Worm (Caenorhabditis elegans) whole organism, L4 larva: ENCODE results near the gene zig-13.
A peak's percentile ranks its signal among the peaks of the same experiment; 100 is the strongest.

Source experiments
- D1046.2 ChIP-seq: fragments of 200-800 bp; sonication (Bioruptor generic); IDR thresholded peaks from 2 replicates; pipeline ENCODE4 v1.3.6; 2022; ENCODE audit warnings: missing genetic modification characterization, missing compliant biosample characterization
- F37D6.2 ChIP-seq: sonication (generic microtip); optimal IDR thresholded peaks from 2 replicates; lab custom pipeline; 2016; ENCODE audit warnings: mild to moderate bottlenecking, missing genetic modification characterization, missing compliant biosample characterization
- T20F7.1 ChIP-seq: fragments of 200-800 bp; sonication (Bioruptor generic); optimal IDR thresholded peaks from 2 replicates; lab custom pipeline; 2018; ENCODE audit warnings: mild to moderate bottlenecking, missing genetic modification characterization, missing compliant biosample characterization
- T26A8.4 ChIP-seq: fragments of 200-800 bp; sonication (Bioruptor generic); IDR thresholded peaks from 2 replicates; pipeline ENCODE4 v1.3.6; 2022; ENCODE audit warnings: missing genetic modification characterization, missing compliant biosample characterization
- Y75B8A.6 ChIP-seq: fragments of 200-800 bp; sonication (Bioruptor generic); IDR thresholded peaks from 2 replicates; pipeline ENCODE4 v1.3.6; 2022; ENCODE audit warnings: missing genetic modification reagents, missing genetic modification characterization, missing compliant biosample characterization
- ZK337.2 ChIP-seq: fragments of 200-800 bp; sonication (Bioruptor generic); IDR thresholded peaks from 2 replicates; pipeline ENCODE4 v1.3.6; 2022; ENCODE audit warnings: missing genetic modification reagents, missing genetic modification characterization, missing compliant biosample characterization
- aha-1 ChIP-seq: fragments of 150-350 bp; peaks from one replicate; lab custom pipeline; 2014; ENCODE audit warnings: missing biosample characterization, missing genetic modification characterization
- ceh-20 ChIP-seq: fragments of 200-800 bp; sonication (Bioruptor generic); IDR thresholded peaks from 2 replicates; pipeline ENCODE4 v1.3.6; 2022; ENCODE audit warnings: missing genetic modification reagents, missing genetic modification characterization, missing compliant biosample characterization
- ceh-44 ChIP-seq: fragments of 200-800 bp; sonication (Bioruptor generic); IDR thresholded peaks from 2 replicates; pipeline ENCODE4 v1.3.6; 2022; ENCODE audit warnings: missing genetic modification reagents, missing genetic modification characterization, missing compliant biosample characterization
- ces-1 ChIP-seq: fragments of 150-350 bp; sonication (generic microtip); optimal IDR thresholded peaks from 4 replicates; lab custom pipeline; 2014; ENCODE audit warnings: missing biosample characterization, missing genetic modification reagents, missing genetic modification characterization
- daf-12 ChIP-seq: fragments of 150-350 bp; optimal IDR thresholded peaks from 2 replicates; lab custom pipeline; 2014; ENCODE audit warnings: missing biosample characterization, missing genetic modification reagents, missing genetic modification characterization
- daf-16 ChIP-seq, 3 experiments: sonication (generic microtip); optimal IDR thresholded peaks; 2 replicates each; lab custom pipeline; 2016 to 2017; ENCODE audit warnings: missing genetic modification characterization in 3 of 3, missing genetic modification reagents in 3 of 3, mild to moderate bottlenecking in 2 of 3, missing compliant biosample characterization in 2 of 3, missing biosample characterization in 1 of 3, moderate library complexity in 1 of 3
- daf-19 ChIP-seq: fragments of 200-800 bp; sonication (Bioruptor generic); conservative IDR thresholded peaks from 2 replicates; pipeline ENCODE4 v1.3.6; 2022; ENCODE audit warnings: missing genetic modification characterization, missing compliant biosample characterization
- daf-8 ChIP-seq: fragments of 200-800 bp; sonication (Bioruptor generic); IDR thresholded peaks from 2 replicates; pipeline ENCODE4 v1.3.6; 2022; ENCODE audit warnings: missing genetic modification characterization, missing compliant biosample characterization
- dmd-6 ChIP-seq: fragments of 200-800 bp; sonication (Bioruptor generic); IDR thresholded peaks from 2 replicates; pipeline ENCODE4 v1.3.6; 2022; ENCODE audit warnings: missing genetic modification reagents, missing genetic modification characterization, missing compliant biosample characterization
- dpl-1 ChIP-seq: fragments of 150-350 bp; optimal IDR thresholded peaks from 2 replicates; lab custom pipeline; 2014; ENCODE audit warnings: missing biosample characterization, missing genetic modification reagents, missing genetic modification characterization
- duxl-1 ChIP-seq: sonication (generic microtip); optimal IDR thresholded peaks from 2 replicates; lab custom pipeline; 2016; ENCODE audit warnings: mild to moderate bottlenecking, missing genetic modification characterization, moderate library complexity, missing compliant biosample characterization; ENCODE audit not compliant: poor library complexity
- dve-1 ChIP-seq: sonication (generic microtip); optimal IDR thresholded peaks from 2 replicates; lab custom pipeline; 2017; ENCODE audit warnings: antibody characterized with exemption, mild to moderate bottlenecking, missing genetic modification characterization, missing compliant biosample characterization; ENCODE audit not compliant: insufficient read depth
- fkh-10 ChIP-seq: fragments of 150-350 bp; optimal IDR thresholded peaks from 2 replicates; lab custom pipeline; 2014; ENCODE audit warnings: missing biosample characterization, missing genetic modification reagents, missing genetic modification characterization
- fos-1 ChIP-seq: fragments of 150-350 bp; optimal IDR thresholded peaks from 2 replicates; lab custom pipeline; 2014; ENCODE audit warnings: missing biosample characterization, missing genetic modification characterization
- gei-8 ChIP-seq: fragments of 200-800 bp; sonication (Bioruptor generic); optimal IDR thresholded peaks from 2 replicates; lab custom pipeline; 2018; ENCODE audit warnings: mild to moderate bottlenecking, missing genetic modification characterization, missing compliant biosample characterization
- hlh-11 ChIP-seq: fragments of 200-800 bp; sonication (Bioruptor generic); optimal IDR thresholded peaks from 2 replicates; lab custom pipeline; 2018; ENCODE audit warnings: mild to moderate bottlenecking, missing genetic modification characterization, missing compliant biosample characterization
- hlh-30 ChIP-seq: sonication (generic microtip); optimal IDR thresholded peaks from 2 replicates; lab custom pipeline; 2017; ENCODE audit warnings: antibody characterized with exemption, mild to moderate bottlenecking, missing genetic modification characterization, missing compliant biosample characterization; ENCODE audit not compliant: insufficient read depth
- hmg-1.1 ChIP-seq: fragments of 200-800 bp; sonication (Bioruptor generic); IDR thresholded peaks from 2 replicates; pipeline ENCODE4 v1.3.6; 2022; ENCODE audit warnings: missing genetic modification reagents, missing genetic modification characterization, missing compliant biosample characterization
- lin-1 ChIP-seq: fragments of 200-800 bp; sonication (Bioruptor generic); IDR thresholded peaks from 2 replicates; pipeline ENCODE4 v1.3.6; 2022; ENCODE audit warnings: missing genetic modification reagents, missing genetic modification characterization, missing compliant biosample characterization
- lin-15B ChIP-seq: fragments of 150-350 bp; sonication (generic microtip); optimal IDR thresholded peaks from 3 replicates; lab custom pipeline; 2014; ENCODE audit warnings: missing biosample characterization, missing genetic modification characterization
- lsy-2 ChIP-seq, 2 experiments: fragments of 150-350 bp in 1 of 2; sonication (generic microtip) in 1 of 2; optimal IDR thresholded peaks; 2 replicates each; lab custom pipeline; 2014 to 2017; ENCODE audit warnings: missing biosample characterization in 2 of 2, missing genetic modification characterization in 2 of 2
- mdt-29 ChIP-seq: fragments of 200-800 bp; sonication (Bioruptor generic); IDR thresholded peaks from 2 replicates; pipeline ENCODE4 v1.3.6; 2022; ENCODE audit warnings: missing genetic modification reagents, missing genetic modification characterization, missing compliant biosample characterization
- mes-2 ChIP-seq: sonication (generic microtip); optimal IDR thresholded peaks from 2 replicates; lab custom pipeline; 2016; ENCODE audit warnings: missing genotype, mild to moderate bottlenecking, missing genetic modification characterization, missing compliant biosample characterization; ENCODE audit not compliant: poor library complexity, severe bottlenecking
- nhr-10 ChIP-seq: fragments of 150-350 bp; optimal IDR thresholded peaks from 2 replicates; lab custom pipeline; 2014; ENCODE audit warnings: missing biosample characterization, missing genetic modification characterization
- nhr-102 ChIP-seq: sonication (generic microtip); optimal IDR thresholded peaks from 2 replicates; lab custom pipeline; 2016; ENCODE audit warnings: mild to moderate bottlenecking, missing genetic modification characterization, moderate library complexity, missing compliant biosample characterization
- nhr-237 ChIP-seq: sonication (generic microtip); optimal IDR thresholded peaks from 2 replicates; lab custom pipeline; 2017; ENCODE audit warnings: missing biosample characterization, missing genetic modification characterization
- nhr-28 ChIP-seq: fragments of 150-350 bp; optimal IDR thresholded peaks from 2 replicates; lab custom pipeline; 2014; ENCODE audit warnings: missing biosample characterization, missing genetic modification characterization
- nhr-41 ChIP-seq: fragments of 200-800 bp; sonication (Bioruptor generic); IDR thresholded peaks from 2 replicates; pipeline ENCODE4 v1.3.6; 2022; ENCODE audit warnings: missing genetic modification reagents, missing genetic modification characterization, missing compliant biosample characterization
- nhr-42 ChIP-seq: fragments of 200-800 bp; sonication (Bioruptor generic); IDR thresholded peaks from 2 replicates; pipeline ENCODE4 v1.3.6; 2022; ENCODE audit warnings: missing genetic modification characterization, missing compliant biosample characterization
- nhr-48 ChIP-seq: sonication (generic microtip); optimal IDR thresholded peaks from 2 replicates; lab custom pipeline; 2016; ENCODE audit warnings: mild to moderate bottlenecking, missing genetic modification characterization, missing compliant biosample characterization
- nhr-6 ChIP-seq: fragments of 150-350 bp; optimal IDR thresholded peaks from 2 replicates; lab custom pipeline; 2014; ENCODE audit warnings: missing biosample characterization, missing genetic modification characterization
- nhr-76 ChIP-seq: fragments of 150-350 bp; optimal IDR thresholded peaks from 2 replicates; lab custom pipeline; 2014; ENCODE audit warnings: missing biosample characterization, missing genetic modification characterization
- pha-4 ChIP-seq, 2 experiments: fragments of 150-350 bp in 1 of 2; fragments of 200-800 bp in 1 of 2; sonication (Bioruptor generic) in 1 of 2; IDR thresholded peaks in 1 of 2; optimal IDR thresholded peaks in 1 of 2; 2 replicates each; pipeline versions ENCODE4 v1.3.6 to Lab custom; 2014 to 2022; ENCODE audit warnings: missing genetic modification characterization in 2 of 2, missing genetic modification reagents in 2 of 2, missing biosample characterization in 1 of 2, missing compliant biosample characterization in 1 of 2
- php-3 ChIP-seq: fragments of 200-800 bp; sonication (Bioruptor generic); IDR thresholded peaks from 2 replicates; pipeline ENCODE4 v1.3.6; 2022; ENCODE audit warnings: missing genetic modification reagents, missing genetic modification characterization, missing compliant biosample characterization
- rbr-2 ChIP-seq: sonication (generic microtip); optimal IDR thresholded peaks from 2 replicates; lab custom pipeline; 2016; ENCODE audit warnings: missing genotype, missing genetic modification characterization, missing compliant biosample characterization
- set-16 ChIP-seq: fragments of 200-800 bp; sonication (Bioruptor generic); IDR thresholded peaks from 2 replicates; pipeline ENCODE4 v1.3.6; 2022; ENCODE audit warnings: missing genetic modification reagents, missing genetic modification characterization, missing compliant biosample characterization
- tag-97 ChIP-seq: fragments of 200-800 bp; sonication (Bioruptor generic); IDR thresholded peaks from 2 replicates; pipeline ENCODE4 v1.3.6; 2022; ENCODE audit warnings: missing genetic modification characterization, missing compliant biosample characterization
- zag-1 ChIP-seq: fragments of 150-350 bp; optimal IDR thresholded peaks from 2 replicates; lab custom pipeline; 2014; ENCODE audit warnings: missing biosample characterization, missing genetic modification characterization
- zfp-2 ChIP-seq: sonication (generic microtip); optimal IDR thresholded peaks from 2 replicates; lab custom pipeline; 2016; ENCODE audit warnings: mild to moderate bottlenecking, missing genetic modification characterization, missing compliant biosample characterization
- zfp-3 ChIP-seq: fragments of 200-800 bp; sonication (Bioruptor generic); conservative IDR thresholded peaks from 2 replicates; pipeline ENCODE4 v1.3.6; 2022; ENCODE audit warnings: missing genetic modification reagents, missing genetic modification characterization, missing compliant biosample characterization
- zip-11 ChIP-seq: fragments of 200-800 bp; sonication (Bioruptor generic); IDR thresholded peaks from 2 replicates; pipeline ENCODE4 v1.3.6; 2022; ENCODE audit warnings: missing genetic modification characterization, missing compliant biosample characterization
- ztf-11 ChIP-seq: fragments of 150-350 bp; optimal IDR thresholded peaks from 2 replicates; lab custom pipeline; 2014; ENCODE audit warnings: missing biosample characterization, missing genetic modification characterization
- ztf-7 ChIP-seq: fragments of 150-350 bp; optimal IDR thresholded peaks from 2 replicates; lab custom pipeline; 2014; ENCODE audit warnings: missing biosample characterization, missing genetic modification characterization

zig-13 gene

ce11 chrIII:132118-132517 is 24.4 kb downstream of the zig-13 start, which contains the start of gene pals-22:
Gene pals-22, plus strand, starts transcription at chrIII:132418.
- TF ChIP-seq nhr-48 (tag; lab: Kevin White, UChicago) (no peak), nhr-237 (no peak), lsy-2 (tag; optimal IDR thresholded peaks at IDR 0.05; lab: Kevin White, UChicago) (no peak), zfp-3 (GFP tag; lab: Robert Waterston, UW) (no peak), php-3 (GFP tag; lab: Robert Waterston, UW) (no peak), fos-1 (tag; lab: Kevin White, UChicago) (no peak), ces-1 (no peak), duxl-1 (tag; lab: Kevin White, UChicago) (no peak)

- peak; percentile 81 for TF ChIP-seq dve-1 (tag; lab: Kevin White, UChicago)
- no peak for TF ChIP-seq fos-1 (tag; lab: Kevin White, UChicago)
- peak; percentile 78 for TF ChIP-seq aha-1 (tag; lab: Kevin White, UChicago)
- TF ChIP-seq nhr-41, result no peak
- TF ChIP-seq nhr-102 (tag; lab: Kevin White, UChicago), result peak; percentile 16
- no peak for TF ChIP-seq lin-15B (tag; lab: Kevin White, UChicago)
- TF ChIP-seq ceh-44 (GFP tag; lab: Robert Waterston, UW), result no peak
- no peak for TF ChIP-seq F37D6.2 (tag; lab: Kevin White, UChicago)
- peak; percentile 50 for TF ChIP-seq dpl-1 (GFP tag; lab: Kevin White, UChicago)
- no peak for TF ChIP-seq mdt-29 (GFP tag; lab: Robert Waterston, UW)
- TF ChIP-seq T26A8.4 (GFP tag; lab: Robert Waterston, UW), result no peak
- no peak for TF ChIP-seq pha-4 (GFP tag; IDR thresholded peaks at IDR 0.05; lab: Robert Waterston, UW)
- TF ChIP-seq pha-4 (tag; optimal IDR thresholded peaks at IDR 0.05; lab: Kevin White, UChicago), result no peak
- TF ChIP-seq daf-12 (tag; lab: Kevin White, UChicago), result no peak
- TF ChIP-seq nhr-48 (tag; lab: Kevin White, UChicago), result no peak
- peak; percentile 62 for TF ChIP-seq rbr-2 (tag; lab: Kevin White, UChicago)
- TF ChIP-seq tag-97, result no peak
- TF ChIP-seq fkh-10 (GFP tag; lab: Kevin White, UChicago), result peak; percentile 20
- TF ChIP-seq nhr-76 (tag; lab: Kevin White, UChicago), result no peak
- TF ChIP-seq mes-2, result peak; percentile 74
- TF ChIP-seq hlh-11, result peak; percentile 10
- no peak for TF ChIP-seq ztf-7 (tag; lab: Kevin White, UChicago)
- TF ChIP-seq daf-8 (GFP tag; lab: Robert Waterston, UW), result no peak
- TF ChIP-seq hmg-1.1 (GFP tag; lab: Robert Waterston, UW), result peak; percentile 26; the same call in 1 of the 2 replicates
- TF ChIP-seq T20F7.1 (GFP tag; lab: Kevin White, UChicago), result no peak
- TF ChIP-seq nhr-42 (GFP tag; lab: Robert Waterston, UW), result no peak
- TF ChIP-seq D1046.2 (GFP tag; lab: Robert Waterston, UW), result no peak
- no peak for TF ChIP-seq lin-1 (GFP tag; lab: Robert Waterston, UW)
- no peak for TF ChIP-seq Y75B8A.6 (GFP tag; lab: Robert Waterston, UW)
- no peak for TF ChIP-seq zfp-2 (tag; lab: Kevin White, UChicago)
- TF ChIP-seq nhr-10 (tag; lab: Kevin White, UChicago), result no peak
- TF ChIP-seq zip-11 (GFP tag; lab: Robert Waterston, UW), result no peak
- TF ChIP-seq set-16 (GFP tag; lab: Robert Waterston, UW), result no peak
- peak; percentile 36 for TF ChIP-seq hlh-30 (tag; lab: Kevin White, UChicago)
- TF ChIP-seq nhr-6 (tag; lab: Kevin White, UChicago), result peak; percentile 55
- no peak for TF ChIP-seq dmd-6 (GFP tag; lab: Robert Waterston, UW)
- peak; percentile 50 for TF ChIP-seq nhr-28 (tag; lab: Kevin White, UChicago)
- no peak for TF ChIP-seq duxl-1 (tag; lab: Kevin White, UChicago)
- TF ChIP-seq ztf-11 (tag; lab: Kevin White, UChicago), result no peak
- TF ChIP-seq daf-19, result no peak
- TF ChIP-seq ceh-20, result no peak
- TF ChIP-seq daf-16 (GFP tag; optimal IDR thresholded peaks at IDR 0.05; lab: Kevin White, UChicago), result no peak
- TF ChIP-seq daf-16 (tag; optimal IDR thresholded peaks at IDR 0.05; lab: Kevin White, UChicago), result peak; percentile 63
- no peak for TF ChIP-seq zag-1 (tag; lab: Kevin White, UChicago)
- TF ChIP-seq ZK337.2 (GFP tag; lab: Robert Waterston, UW), result no peak
- TF ChIP-seq gei-8 (GFP tag; lab: Kevin White, UChicago), result no peak
These were observed 24.9 kb downstream of the zig-13 start for ce11 chrIII:131627-132026.
